Fruit fly (Drosophila melanogaster): ENCODE data around the gene CG11158.

DNA sequence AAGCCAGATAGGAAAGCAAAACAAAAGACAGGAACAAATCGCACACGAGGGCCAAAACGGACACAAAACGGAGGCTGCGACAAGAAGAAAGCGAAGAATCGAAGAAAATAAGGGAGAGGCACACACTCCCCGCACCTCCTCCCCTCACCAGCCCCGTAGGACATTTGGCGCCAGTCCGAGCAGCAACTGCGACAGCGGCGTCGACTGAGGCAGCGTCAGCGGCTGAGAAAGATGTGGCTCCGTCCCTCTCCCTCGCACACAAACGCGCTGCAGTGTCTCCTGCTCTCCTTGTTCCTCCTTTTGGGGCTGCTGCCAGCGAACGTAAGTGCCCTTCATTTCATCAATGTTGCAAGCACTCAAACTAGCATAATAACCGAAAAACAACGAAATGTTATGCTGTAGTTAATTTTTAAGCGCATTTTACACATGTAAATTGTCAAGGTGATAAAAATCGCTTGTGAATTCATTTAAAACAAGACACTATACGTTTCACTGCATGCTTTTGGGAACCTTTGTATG is 12.4 kb upstream of the CG11158 start:
- no peak for TF ChIP-seq ovo (GFP tag; optimal IDR thresholded peaks at IDR 0.05)
- no peak for TF ChIP-seq CG14711 (tag; optimal IDR thresholded peaks at IDR 0.05)
- TF ChIP-seq kay (GFP tag; ENCODE audit: borderline replicate concordance) = no peak
- no peak for TF ChIP-seq CG33017 (tag; optimal IDR thresholded peaks at IDR 0.05)
- no peak for TF ChIP-seq CG7101 (tag; optimal IDR thresholded peaks at IDR 0.05)
- no peak for TF ChIP-seq toe (GFP tag; optimal IDR thresholded peaks at IDR 0.05)
- TF ChIP-seq pad (GFP tag; optimal IDR thresholded peaks at IDR 0.05) = no peak
- TF ChIP-seq CG11617 (GFP tag; optimal IDR thresholded peaks at IDR 0.05) = no peak
- TF ChIP-seq CG1620 (GFP tag; optimal IDR thresholded peaks at IDR 0.05) = no peak
- TF ChIP-seq cnc (optimal IDR thresholded peaks at IDR 0.05) = no peak
